Worm (Caenorhabditis elegans): ENCODE measurements around the gene T28D9.11.

T28D9.11 gene

DNA sequence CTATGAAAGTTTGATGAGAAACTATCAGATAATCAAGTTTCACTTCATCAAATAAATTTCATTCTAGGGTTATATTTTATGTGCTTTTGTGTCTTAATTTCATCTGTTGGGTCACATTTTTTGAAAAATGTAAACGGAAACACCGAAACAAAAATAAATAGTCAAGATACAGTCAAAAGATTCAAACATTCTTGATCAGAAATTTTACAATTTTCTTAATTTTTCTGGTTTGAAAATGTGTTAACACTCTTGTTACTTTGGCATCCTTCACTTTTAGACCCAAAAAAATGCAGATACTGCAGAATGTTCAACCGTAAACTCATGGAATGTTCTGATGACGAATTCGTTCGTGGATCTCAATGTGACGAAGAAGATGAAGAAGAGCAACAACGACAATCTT is 37.1 kb downstream of the T28D9.11 start, which contains the start of gene aptf-1:
aptf-1 (plus strand) TSS at position 301 of the 400 bp plus-strand sequence.
- TF ChIP-seq ztf-16 (tag; optimal IDR thresholded peaks at IDR 0.05) (no peak), dve-1 (tag; optimal IDR thresholded peaks at IDR 0.05) (no peak), ets-4 (tag; optimal IDR thresholded peaks at IDR 0.05) (no peak), ceh-34 (tag; optimal IDR thresholded peaks at IDR 0.05) (no peak), gmeb-2 (tag; optimal IDR thresholded peaks at IDR 0.05) (no peak)

DNA sequence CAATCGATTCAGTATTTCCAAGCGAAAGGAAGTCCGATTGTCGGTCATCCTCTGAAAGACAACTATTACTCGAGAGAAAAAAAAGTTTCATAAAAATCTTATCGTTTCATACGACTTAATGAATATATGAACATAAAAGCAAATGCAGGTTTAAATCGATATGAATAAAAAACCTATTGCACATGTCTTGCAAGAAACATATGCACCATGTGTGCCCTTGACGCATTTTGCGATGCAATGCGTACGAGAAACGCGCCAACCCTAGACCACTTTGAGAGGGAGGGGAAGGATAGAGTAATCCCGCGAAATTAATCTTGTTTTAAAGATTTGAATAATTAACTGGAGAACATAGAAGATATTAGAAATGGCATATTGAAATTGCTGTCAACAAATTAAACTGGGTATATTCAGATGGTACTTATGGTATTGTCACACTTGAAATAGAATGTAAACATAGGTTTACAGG is 38.4 kb downstream of the T28D9.11 start, which contains the start of gene atg-16.2:
atg-16.2 (minus strand) TSS at position 51 of the 466 bp plus-strand sequence.
- TF ChIP-seq ceh-14 (tag; optimal IDR thresholded peaks at IDR 0.05) (peak; percentile 11), rnt-1 (tag; optimal IDR thresholded peaks at IDR 0.05) (no peak), nfya-1 (tag; optimal IDR thresholded peaks at IDR 0.05) (peak; percentile 37), hlh-8 (tag; optimal IDR thresholded peaks at IDR 0.05) (peak; percentile 21), elt-2 (tag; optimal IDR thresholded peaks at IDR 0.05) (no peak), ceh-31 (tag; optimal IDR thresholded peaks at IDR 0.05) (peak; percentile 62), hlh-30 (tag; optimal IDR thresholded peaks at IDR 0.05; ENCODE audit: insufficient read depth) (peak; percentile 60), unc-42 (tag; optimal IDR thresholded peaks at IDR 0.05) (peak; percentile 90), ceh-48 (tag; optimal IDR thresholded peaks at IDR 0.05) (peak; percentile 13), T23F11.4 (GFP tag; optimal IDR thresholded peaks at IDR 0.05) (no peak)

DNA sequence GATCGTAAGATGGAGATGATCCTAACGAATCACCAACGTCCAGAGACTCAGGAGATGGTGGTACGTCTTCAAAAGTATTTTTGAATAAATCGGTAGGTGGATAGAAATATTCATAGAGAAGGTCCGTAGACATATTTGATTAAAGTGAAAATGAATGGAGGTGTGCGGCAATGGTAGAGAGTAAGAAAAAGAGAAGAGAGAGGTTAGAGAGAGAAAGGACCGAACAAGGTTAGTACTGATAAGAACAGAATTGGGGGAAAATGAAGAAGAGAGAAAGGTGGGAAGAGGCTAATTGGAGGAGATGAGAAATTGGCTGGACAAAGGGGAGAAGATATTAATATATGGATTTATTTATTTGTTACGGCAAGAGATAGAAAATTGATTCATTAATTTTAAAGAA is 42.1 kb downstream of the T28D9.11 start, which contains the start of gene nhr-22:
nhr-22 (minus strand) TSS at position 137 of the 400 bp plus-strand sequence.
- TF ChIP-seq ceh-6 (GFP tag; optimal IDR thresholded peaks at IDR 0.05) (no peak), ref-2 (tag; optimal IDR thresholded peaks at IDR 0.05) (no peak), odd-2 (tag; optimal IDR thresholded peaks at IDR 0.05) (no peak), sox-4 (tag; optimal IDR thresholded peaks at IDR 0.05) (no peak), unc-42 (tag; optimal IDR thresholded peaks at IDR 0.05) (no peak), elt-4 (tag; optimal IDR thresholded peaks at IDR 0.05) (no peak), ceh-34 (tag; optimal IDR thresholded peaks at IDR 0.05) (no peak), ceh-2 (tag; optimal IDR thresholded peaks at IDR 0.05) (no peak), pha-2 (tag; optimal IDR thresholded peaks at IDR 0.05) (no peak), ceh-9 (tag; optimal IDR thresholded peaks at IDR 0.05) (no peak), ceh-30 (tag; optimal IDR thresholded peaks at IDR 0.05) (no peak), ceh-19 (GFP tag; optimal IDR thresholded peaks at IDR 0.05) (no peak), pqm-1 (tag; optimal IDR thresholded peaks at IDR 0.05) (no peak), syd-9 (tag; optimal IDR thresholded peaks at IDR 0.05) (no peak), fax-1 (tag; optimal IDR thresholded peaks at IDR 0.05) (no peak), Y22D7AL.16 (tag; optimal IDR thresholded peaks at IDR 0.05) (no peak), ttx-3 (tag; optimal IDR thresholded peaks at IDR 0.05) (no peak), pros-1 (tag; optimal IDR thresholded peaks at IDR 0.05) (no peak), hlh-6 (tag; optimal IDR thresholded peaks at IDR 0.05) (no peak)

DNA sequence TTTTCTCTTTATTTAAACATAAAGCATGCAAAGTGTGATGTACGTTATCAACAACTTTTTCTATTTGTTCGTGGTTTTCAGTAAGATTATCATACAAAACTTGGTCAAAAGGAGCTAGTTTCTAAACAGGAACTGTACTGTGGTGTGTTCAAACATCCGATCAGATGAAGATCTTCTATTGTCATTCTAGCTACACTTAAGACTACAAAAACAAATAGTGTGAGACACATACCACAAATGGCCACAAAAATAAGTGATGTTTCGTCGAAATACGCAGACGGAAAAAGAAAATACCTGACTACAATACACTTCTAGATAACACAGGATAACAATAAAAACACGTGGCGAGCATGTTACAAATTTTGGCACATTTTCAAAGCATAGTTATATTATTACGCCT is 43.1 kb downstream of the T28D9.11 start:
- TF ChIP-seq sox-4 (tag; optimal IDR thresholded peaks at IDR 0.05) (no peak), fax-1 (tag; optimal IDR thresholded peaks at IDR 0.05) (no peak), pqm-1 (tag; optimal IDR thresholded peaks at IDR 0.05) (no peak), ceh-6 (GFP tag; optimal IDR thresholded peaks at IDR 0.05) (no peak), ceh-48 (tag; optimal IDR thresholded peaks at IDR 0.05) (no peak), ttx-3 (tag; optimal IDR thresholded peaks at IDR 0.05) (no peak)

DNA sequence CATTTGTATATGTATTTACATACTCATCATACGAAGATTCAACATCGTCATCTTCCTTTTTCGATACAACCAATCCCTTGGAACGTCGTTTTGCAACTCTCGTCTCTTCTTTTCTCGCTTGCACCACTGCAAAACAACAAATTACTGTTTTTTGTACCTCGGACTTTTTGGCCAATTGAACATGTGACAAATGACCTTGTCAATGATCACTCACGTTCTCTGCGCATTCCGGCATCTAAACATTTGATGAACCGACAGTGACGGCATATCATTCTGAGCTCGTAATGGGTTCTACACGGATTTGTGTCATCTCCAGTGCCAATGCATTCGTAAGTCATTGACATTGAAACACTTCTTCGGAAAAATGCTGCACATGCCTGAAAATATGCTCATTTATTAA is 43.6 kb downstream of the T28D9.11 start:
- no peak for TF ChIP-seq che-1 (tag; optimal IDR thresholded peaks at IDR 0.05)
- no peak for TF ChIP-seq unc-86 (tag; optimal IDR thresholded peaks at IDR 0.05)
- TF ChIP-seq sox-2 (GFP tag; IDR thresholded peaks at IDR 0.05) = no peak
- TF ChIP-seq fkh-6 (tag; optimal IDR thresholded peaks at IDR 0.05) = no peak
- no peak for TF ChIP-seq lin-11 (tag; optimal IDR thresholded peaks at IDR 0.05)
- TF ChIP-seq C08G9.2 (tag; optimal IDR thresholded peaks at IDR 0.05) = no peak
- TF ChIP-seq ceh-6 (GFP tag; optimal IDR thresholded peaks at IDR 0.05) = no peak
- TF ChIP-seq ceh-18 (tag; optimal IDR thresholded peaks at IDR 0.05) = no peak

Data from whole organism, late embryonic.